Worm (Caenorhabditis elegans) whole organism, L4 larva: ENCODE measurements around the gene tps-2.

Source experiments
- F49E8.2 ChIP-seq: sonication (generic microtip); optimal IDR thresholded peaks from 2 replicates; lab custom pipeline; 2016; ENCODE audit warnings: missing compliant biosample characterization, mild to moderate bottlenecking, missing genetic modification characterization, borderline replicate concordance
- T26A8.4 ChIP-seq: fragments of 200-800 bp; sonication (Bioruptor generic); IDR thresholded peaks from 2 replicates; pipeline ENCODE4 v1.3.6; 2022; ENCODE audit warnings: missing genetic modification characterization, missing compliant biosample characterization
- Y105C5A.15 ChIP-seq: fragments of 200-800 bp; sonication (Bioruptor generic); IDR thresholded peaks from 2 replicates; pipeline ENCODE4 v1.3.6; 2022; ENCODE audit warnings: missing genetic modification characterization, missing compliant biosample characterization
- ZK337.2 ChIP-seq: fragments of 200-800 bp; sonication (Bioruptor generic); IDR thresholded peaks from 2 replicates; pipeline ENCODE4 v1.3.6; 2022; ENCODE audit warnings: missing genetic modification reagents, missing genetic modification characterization, missing compliant biosample characterization
- aha-1 ChIP-seq: fragments of 150-350 bp; peaks from one replicate; lab custom pipeline; 2014; ENCODE audit warnings: missing biosample characterization, missing genetic modification characterization
- attf-4 ChIP-seq: sonication (generic microtip); optimal IDR thresholded peaks from 3 replicates; lab custom pipeline; 2017; ENCODE audit warnings: missing biosample characterization, missing genetic modification characterization
- ceh-20 ChIP-seq: fragments of 200-800 bp; sonication (Bioruptor generic); IDR thresholded peaks from 2 replicates; pipeline ENCODE4 v1.3.6; 2022; ENCODE audit warnings: missing genetic modification reagents, missing genetic modification characterization, missing compliant biosample characterization
- ceh-28 ChIP-seq: fragments of 150-350 bp; optimal IDR thresholded peaks from 2 replicates; lab custom pipeline; 2014; ENCODE audit warnings: missing biosample characterization, missing genetic modification reagents, missing genetic modification characterization
- ceh-32 ChIP-seq: sonication (generic microtip); optimal IDR thresholded peaks from 2 replicates; lab custom pipeline; 2016; ENCODE audit warnings: mild to moderate bottlenecking, missing genetic modification characterization, missing compliant biosample characterization; ENCODE audit not compliant: poor library complexity
- ceh-82 ChIP-seq: sonication (generic microtip); optimal IDR thresholded peaks from 2 replicates; lab custom pipeline; 2017; ENCODE audit warnings: missing biosample characterization, missing genetic modification characterization
- ces-1 ChIP-seq: fragments of 150-350 bp; sonication (generic microtip); optimal IDR thresholded peaks from 4 replicates; lab custom pipeline; 2014; ENCODE audit warnings: missing biosample characterization, missing genetic modification reagents, missing genetic modification characterization
- cey-2 ChIP-seq: sonication (generic microtip); optimal IDR thresholded peaks from 3 replicates; lab custom pipeline; 2017; ENCODE audit warnings: missing genetic modification characterization, mild to moderate bottlenecking, missing compliant biosample characterization, antibody characterized with exemption, borderline replicate concordance; ENCODE audit not compliant: insufficient read depth
- ctbp-1 ChIP-seq: fragments of 200-800 bp; sonication (Bioruptor generic); IDR thresholded peaks from 2 replicates; pipeline ENCODE4 v1.3.6; 2022; ENCODE audit warnings: missing genetic modification reagents, missing genetic modification characterization, missing compliant biosample characterization
- daf-16 ChIP-seq, 3 experiments: sonication (generic microtip); optimal IDR thresholded peaks; 2 replicates each; lab custom pipeline; 2016 to 2017; ENCODE audit warnings: missing genetic modification characterization in 3 of 3, missing genetic modification reagents in 3 of 3, mild to moderate bottlenecking in 2 of 3, missing compliant biosample characterization in 2 of 3, missing biosample characterization in 1 of 3, moderate library complexity in 1 of 3
- daf-8 ChIP-seq: fragments of 200-800 bp; sonication (Bioruptor generic); IDR thresholded peaks from 2 replicates; pipeline ENCODE4 v1.3.6; 2022; ENCODE audit warnings: missing genetic modification characterization, missing compliant biosample characterization
- dmd-9 ChIP-seq: fragments of 200-800 bp; sonication (Bioruptor generic); IDR thresholded peaks from 2 replicates; pipeline ENCODE4 v1.3.6; 2022; ENCODE audit warnings: missing genetic modification reagents, missing genetic modification characterization, missing compliant biosample characterization
- dve-1 ChIP-seq: sonication (generic microtip); optimal IDR thresholded peaks from 2 replicates; lab custom pipeline; 2017; ENCODE audit warnings: antibody characterized with exemption, mild to moderate bottlenecking, missing genetic modification characterization, missing compliant biosample characterization; ENCODE audit not compliant: insufficient read depth
- egl-43 ChIP-seq: fragments of 200-800 bp; sonication (Bioruptor generic); IDR thresholded peaks from 2 replicates; pipeline ENCODE4 v1.3.6; 2022; ENCODE audit warnings: missing genetic modification reagents, missing genetic modification characterization, missing compliant biosample characterization
- hif-1 ChIP-seq, 2 experiments: sonication (generic microtip); optimal IDR thresholded peaks; 2 replicates each; lab custom pipeline; 2016 to 2017; ENCODE audit warnings: missing compliant biosample characterization in 2 of 2, missing genetic modification characterization in 2 of 2, missing genetic modification reagents in 2 of 2, missing genotype in 2 of 2, mild to moderate bottlenecking in 1 of 2
- hlh-11 ChIP-seq: fragments of 200-800 bp; sonication (Bioruptor generic); optimal IDR thresholded peaks from 2 replicates; lab custom pipeline; 2018; ENCODE audit warnings: mild to moderate bottlenecking, missing genetic modification characterization, missing compliant biosample characterization
- hlh-30 ChIP-seq: sonication (generic microtip); optimal IDR thresholded peaks from 2 replicates; lab custom pipeline; 2017; ENCODE audit warnings: antibody characterized with exemption, mild to moderate bottlenecking, missing genetic modification characterization, missing compliant biosample characterization; ENCODE audit not compliant: insufficient read depth
- jun-1 ChIP-seq: fragments of 150-350 bp; optimal IDR thresholded peaks from 2 replicates; lab custom pipeline; 2014; ENCODE audit warnings: missing biosample characterization, missing genetic modification reagents, missing genetic modification characterization
- lim-7 ChIP-seq: fragments of 200-800 bp; sonication (Bioruptor generic); IDR thresholded peaks from 2 replicates; pipeline ENCODE4 v1.3.6; 2022; ENCODE audit warnings: missing genetic modification characterization, missing compliant biosample characterization
- lin-1 ChIP-seq: fragments of 200-800 bp; sonication (Bioruptor generic); IDR thresholded peaks from 2 replicates; pipeline ENCODE4 v1.3.6; 2022; ENCODE audit warnings: missing genetic modification reagents, missing genetic modification characterization, missing compliant biosample characterization
- lir-3 ChIP-seq: sonication (generic microtip); optimal IDR thresholded peaks from 2 replicates; lab custom pipeline; 2016; ENCODE audit warnings: mild to moderate bottlenecking, missing genetic modification characterization, missing compliant biosample characterization
- lsy-2 ChIP-seq, 2 experiments: fragments of 150-350 bp in 1 of 2; sonication (generic microtip) in 1 of 2; optimal IDR thresholded peaks; 2 replicates each; lab custom pipeline; 2014 to 2017; ENCODE audit warnings: missing biosample characterization in 2 of 2, missing genetic modification characterization in 2 of 2
- madf-5 ChIP-seq, 2 experiments: fragments of 200-800 bp; sonication (Bioruptor generic); IDR thresholded peaks; 2 replicates each; pipeline ENCODE4 v1.3.6; 2022; ENCODE audit warnings: missing compliant biosample characterization in 2 of 2, missing genetic modification characterization in 2 of 2
- madf-9 ChIP-seq: fragments of 200-800 bp; sonication (Bioruptor generic); conservative IDR thresholded peaks from 2 replicates; pipeline ENCODE4 v1.3.6; 2022; ENCODE audit warnings: missing genetic modification reagents, missing genetic modification characterization, missing compliant biosample characterization
- mdl-1 ChIP-seq, 2 experiments: fragments of 150-350 bp in 1 of 2; sonication (generic microtip) in 1 of 2; optimal IDR thresholded peaks; 2 replicates each; lab custom pipeline; 2014 to 2017; ENCODE audit warnings: missing biosample characterization in 2 of 2, missing genetic modification characterization in 2 of 2
- mdt-29 ChIP-seq: fragments of 200-800 bp; sonication (Bioruptor generic); IDR thresholded peaks from 2 replicates; pipeline ENCODE4 v1.3.6; 2022; ENCODE audit warnings: missing genetic modification reagents, missing genetic modification characterization, missing compliant biosample characterization
- mep-1 ChIP-seq: fragments of 150-350 bp; sonication (generic microtip); optimal IDR thresholded peaks from 3 replicates; lab custom pipeline; 2014; ENCODE audit warnings: missing biosample characterization, missing genetic modification characterization
- nhr-28 ChIP-seq: fragments of 150-350 bp; optimal IDR thresholded peaks from 2 replicates; lab custom pipeline; 2014; ENCODE audit warnings: missing biosample characterization, missing genetic modification characterization
- nhr-42 ChIP-seq: fragments of 200-800 bp; sonication (Bioruptor generic); IDR thresholded peaks from 2 replicates; pipeline ENCODE4 v1.3.6; 2022; ENCODE audit warnings: missing genetic modification characterization, missing compliant biosample characterization
- nhr-48 ChIP-seq: sonication (generic microtip); optimal IDR thresholded peaks from 2 replicates; lab custom pipeline; 2016; ENCODE audit warnings: mild to moderate bottlenecking, missing genetic modification characterization, missing compliant biosample characterization
- nhr-76 ChIP-seq: fragments of 150-350 bp; optimal IDR thresholded peaks from 2 replicates; lab custom pipeline; 2014; ENCODE audit warnings: missing biosample characterization, missing genetic modification characterization
- pqm-1 ChIP-seq: sonication (generic microtip); optimal IDR thresholded peaks from 2 replicates; lab custom pipeline; 2017; ENCODE audit warnings: missing biosample characterization, missing genetic modification characterization
- sdz-12 ChIP-seq: fragments of 200-800 bp; sonication (Bioruptor generic); optimal IDR thresholded peaks from 2 replicates; lab custom pipeline; 2018; ENCODE audit warnings: mild to moderate bottlenecking, missing genetic modification characterization, missing compliant biosample characterization
- set-16 ChIP-seq: fragments of 200-800 bp; sonication (Bioruptor generic); IDR thresholded peaks from 2 replicates; pipeline ENCODE4 v1.3.6; 2022; ENCODE audit warnings: missing genetic modification reagents, missing genetic modification characterization, missing compliant biosample characterization
- skn-1 ChIP-seq: fragments of 150-350 bp; optimal IDR thresholded peaks from 2 replicates; lab custom pipeline; 2014; ENCODE audit warnings: missing biosample characterization, missing genetic modification characterization
- spr-1 ChIP-seq: sonication (generic microtip); optimal IDR thresholded peaks from 2 replicates; lab custom pipeline; 2016; ENCODE audit warnings: mild to moderate bottlenecking, missing genetic modification characterization, missing compliant biosample characterization
- spr-3 ChIP-seq: fragments of 200-800 bp; sonication (Bioruptor generic); optimal IDR thresholded peaks from 2 replicates; lab custom pipeline; 2018; ENCODE audit warnings: mild to moderate bottlenecking, missing genetic modification characterization, missing compliant biosample characterization
- unc-39 ChIP-seq: sonication (generic microtip); optimal IDR thresholded peaks from 2 replicates; lab custom pipeline; 2017; ENCODE audit warnings: missing biosample characterization, missing genetic modification characterization
- unc-62 ChIP-seq, 3 experiments: fragments of 150-350 bp in 1 of 3; sonication (generic microtip); optimal IDR thresholded peaks in 2 of 3; peaks in 1 of 3; 1 replicate in 1 of 3; 2 replicates in 2 of 3; lab custom pipeline; 2014 to 2017; ENCODE audit warnings: missing biosample characterization in 3 of 3, missing genetic modification characterization in 3 of 3, missing genetic modification reagents in 3 of 3, missing genotype in 1 of 3
- zag-1 ChIP-seq: fragments of 150-350 bp; optimal IDR thresholded peaks from 2 replicates; lab custom pipeline; 2014; ENCODE audit warnings: missing biosample characterization, missing genetic modification characterization

Gene tps-2

ce11 chrII:14598367-14598766 is 2.3 kb upstream of the tps-2 start (continued):
- TF ChIP-seq ceh-28 (tag; lab: Kevin White, UChicago) (no peak), pqm-1 (tag; lab: Kevin White, UChicago) (peak; percentile 45), attf-4 (tag; lab: Kevin White, UChicago) (no peak), mep-1 (no peak), egl-43 (GFP tag; lab: Robert Waterston, UW) (no peak), set-16 (no peak), ceh-32 (no peak), aha-1 (tag; lab: Kevin White, UChicago) (peak; percentile 95), unc-39 (no peak)

DNA sequence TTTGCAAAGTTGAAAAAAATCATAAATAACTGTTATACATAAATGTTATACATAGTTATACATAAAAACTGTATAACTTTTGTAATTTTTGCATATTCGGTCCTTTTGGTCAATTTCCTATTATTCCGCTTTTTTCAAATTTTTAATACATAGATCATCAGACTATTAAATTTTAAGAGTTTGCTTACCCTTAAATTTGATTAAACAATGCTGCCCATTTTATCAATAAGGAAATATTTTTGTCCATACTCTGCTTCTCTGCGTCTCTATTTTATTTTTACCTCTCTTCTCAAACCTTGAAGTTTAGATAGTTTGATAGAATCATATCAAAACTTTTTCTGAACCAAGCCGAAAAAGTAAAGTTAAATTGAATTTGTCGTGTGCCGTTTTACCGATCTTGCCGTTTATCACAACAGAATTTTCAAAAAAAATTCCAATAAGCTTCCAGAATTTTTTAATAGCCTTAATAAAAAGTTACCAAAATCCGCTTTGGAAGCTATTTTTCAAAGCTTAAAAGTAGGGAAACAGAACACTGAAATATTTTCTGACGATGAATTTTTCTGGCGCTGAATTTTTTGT is 1.3 kb upstream of the tps-2 start:
- TF ChIP-seq nhr-28 (tag; lab: Kevin White, UChicago) (peak; percentile 43), daf-16 (GFP tag; optimal IDR thresholded peaks at IDR 0.05; lab: Kevin White, UChicago) (no peak), daf-16 (tag; optimal IDR thresholded peaks at IDR 0.05; lab: Kevin White, UChicago) (peak; percentile 79), hif-1 (tag; optimal IDR thresholded peaks at IDR 0.05; lab: Kevin White, UChicago) (no peak), unc-39 (no peak), dve-1 (tag; lab: Kevin White, UChicago) (peak; percentile 24), hlh-11 (tag; lab: Kevin White, UChicago) (no peak), hlh-30 (tag; lab: Kevin White, UChicago) (peak; percentile 12), aha-1 (tag; lab: Kevin White, UChicago) (peak; percentile 54), spr-1 (tag; lab: Kevin White, UChicago) (no peak), Y105C5A.15 (GFP tag; lab: Robert Waterston, UW) (0 out of 2 replicates have a peak, but pooled peaks have one; percentile 58)

DNA sequence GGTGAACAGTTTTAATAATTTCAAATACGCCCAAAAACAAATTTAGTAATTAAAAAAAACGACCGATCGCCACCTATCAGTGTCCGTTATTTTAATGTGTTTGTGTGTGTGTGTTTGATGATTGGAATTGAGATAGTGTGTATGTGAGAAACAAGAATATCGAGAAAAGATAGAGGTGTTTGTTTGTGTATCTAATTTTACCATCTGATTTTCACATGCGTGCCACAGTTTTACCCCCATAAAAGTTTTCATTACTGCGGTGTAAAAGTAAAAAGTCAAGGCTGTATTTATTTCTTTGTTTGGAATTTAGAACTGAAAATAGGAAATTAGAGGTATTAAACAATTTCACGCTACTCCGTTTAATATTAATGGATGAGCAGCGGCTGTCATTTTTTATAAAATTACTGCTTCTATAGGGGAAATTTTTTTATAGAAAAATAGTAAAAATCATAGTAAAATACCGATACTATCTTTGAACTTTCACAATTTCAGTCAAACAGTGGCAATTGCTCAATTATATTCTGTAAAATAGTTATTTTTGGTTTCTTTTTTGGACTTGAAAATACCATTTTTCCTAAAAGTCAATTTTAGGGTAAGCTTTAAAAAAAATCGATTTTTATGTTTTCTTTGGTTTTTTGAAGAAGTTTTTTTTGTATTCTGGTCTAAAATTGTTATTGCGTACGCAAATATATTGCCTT is 620 bp upstream of the tps-2 start:
- no peak for TF ChIP-seq dmd-9 (GFP tag; lab: Robert Waterston, UW)
- TF ChIP-seq unc-39: no peak
- TF ChIP-seq T26A8.4: no peak
- TF ChIP-seq spr-3 (GFP tag; lab: Kevin White, UChicago): no peak
- TF ChIP-seq daf-8 (GFP tag; lab: Robert Waterston, UW): no peak
- no peak for TF ChIP-seq ZK337.2 (GFP tag; lab: Robert Waterston, UW)
- TF ChIP-seq madf-5 (GFP tag; IDR thresholded peaks at IDR 0.05; lab: Robert Waterston, UW): no peak
- no peak for TF ChIP-seq zag-1 (tag; lab: Kevin White, UChicago)
- peak in 1 of 2 experiments; percentile 28 for TF ChIP-seq hif-1 (tag; optimal IDR thresholded peaks at IDR 0.05; lab: Kevin White, UChicago)
- no peak for TF ChIP-seq ceh-82 (tag; lab: Kevin White, UChicago)
- no peak for TF ChIP-seq lir-3 (tag; lab: Kevin White, UChicago)
- peak; percentile 32 for TF ChIP-seq hlh-30 (tag; lab: Kevin White, UChicago)
- peak in 1 of 2 experiments; percentile 66 for TF ChIP-seq mdl-1 (tag; optimal IDR thresholded peaks at IDR 0.05; lab: Kevin White, UChicago)
- no peak for TF ChIP-seq spr-1 (tag; lab: Kevin White, UChicago)
- TF ChIP-seq F49E8.2 (tag; lab: Kevin White, UChicago): no peak
- no peak for TF ChIP-seq nhr-42 (GFP tag; lab: Robert Waterston, UW)
- TF ChIP-seq nhr-76: no peak
- TF ChIP-seq ces-1 (GFP tag; lab: Kevin White, UChicago): no peak
- peak in 1 of 2 experiments; percentile 33 for TF ChIP-seq lsy-2 (tag; optimal IDR thresholded peaks at IDR 0.05; lab: Kevin White, UChicago)
- no peak; the same call in 1 of the 2 replicates for TF ChIP-seq ceh-20 (GFP tag; lab: Robert Waterston, UW)
- TF ChIP-seq unc-62 (GFP tag; optimal IDR thresholded peaks at IDR 0.05 in 1 of 2; lab: Kevin White, UChicago): no peak
- no peak for TF ChIP-seq unc-62 (tag; optimal IDR thresholded peaks at IDR 0.05; lab: Kevin White, UChicago)
- peak; percentile 34 for TF ChIP-seq hlh-11 (tag; lab: Kevin White, UChicago)
- no peak for TF ChIP-seq lim-7 (GFP tag; lab: Robert Waterston, UW)
- TF ChIP-seq skn-1 (tag; lab: Kevin White, UChicago): no peak
- no peak for TF ChIP-seq cey-2
- TF ChIP-seq madf-9 (GFP tag; lab: Robert Waterston, UW): 0 out of 2 replicates have a peak, but pooled peaks have one; percentile 10
- no peak for TF ChIP-seq nhr-48 (tag; lab: Kevin White, UChicago)
- TF ChIP-seq lin-1: 0 out of 2 replicates have a peak, but pooled peaks have one; percentile 22
- no peak for TF ChIP-seq jun-1
- TF ChIP-seq mdt-29 (GFP tag; lab: Robert Waterston, UW): no peak
- TF ChIP-seq sdz-12: no peak
- TF ChIP-seq ctbp-1 (GFP tag; lab: Robert Waterston, UW): no peak
